Fruit fly (Drosophila melanogaster) whole organism, prepupa: Measurements from ENCODE around the gene CG12123.

Experiments used
- CG10669 ChIP-seq: fragments of 200-800 bp; sonication (Bioruptor generic); optimal IDR thresholded peaks from 3 replicates; lab custom pipeline; 2018; ENCODE audit warnings: missing biosample characterization, mild to moderate bottlenecking, missing genetic modification characterization, moderate library complexity
- CG11294 ChIP-seq: fragments of 200-800 bp; sonication (Bioruptor generic); IDR thresholded peaks from 2 replicates; pipeline ENCODE4 v1.3.6; 2022; ENCODE audit warnings: missing biosample characterization, missing genetic modification characterization
- CG11902 ChIP-seq: fragments of 200-800 bp; sonication (Bioruptor generic); optimal IDR thresholded peaks from 3 replicates; lab custom pipeline; 2016; ENCODE audit warnings: missing biosample characterization, missing genetic modification characterization
- CG1621 ChIP-seq: fragments of 200-800 bp; sonication (Bioruptor generic); optimal IDR thresholded peaks from 3 replicates; lab custom pipeline; 2018; ENCODE audit warnings: missing biosample characterization, mild to moderate bottlenecking, missing genetic modification characterization
- CG31627 ChIP-seq: fragments of 200-800 bp; sonication (Bioruptor generic); optimal IDR thresholded peaks from 3 replicates; lab custom pipeline; 2016; ENCODE audit warnings: missing biosample characterization, missing genetic modification characterization
- CG32006 ChIP-seq: fragments of 200-800 bp; sonication (Bioruptor generic); optimal IDR thresholded peaks from 3 replicates; lab custom pipeline; 2017; ENCODE audit warnings: missing biosample characterization, mild to moderate bottlenecking, missing genetic modification characterization
- CG34406 ChIP-seq: fragments of 200-800 bp; sonication (Bioruptor generic); optimal IDR thresholded peaks from 3 replicates; lab custom pipeline; 2016; ENCODE audit warnings: missing biosample characterization, missing genetic modification characterization
- CG3919 ChIP-seq: fragments of 200-800 bp; sonication (Bioruptor generic); optimal IDR thresholded peaks from 3 replicates; lab custom pipeline; 2016; ENCODE audit warnings: missing biosample characterization, missing genetic modification characterization
- CG6163 ChIP-seq: fragments of 200-800 bp; sonication (Bioruptor generic); IDR thresholded peaks from 3 replicates; pipeline ENCODE4 v1.3.6; 2022; ENCODE audit warnings: missing biosample characterization, missing genetic modification characterization
- CG6276 ChIP-seq: fragments of 200-800 bp; sonication (Bioruptor generic); optimal IDR thresholded peaks from 2 replicates; lab custom pipeline; 2017; ENCODE audit warnings: missing biosample characterization, mild to moderate bottlenecking, missing genetic modification characterization
- CG6808 ChIP-seq: fragments of 200-800 bp; sonication (Bioruptor generic); optimal IDR thresholded peaks from 3 replicates; lab custom pipeline; 2017; ENCODE audit warnings: missing biosample characterization, missing genetic modification characterization, mild to moderate bottlenecking, moderate library complexity, missing genetic modification reagents
- CG6854 ChIP-seq: fragments of 200-800 bp; sonication (Bioruptor generic); optimal IDR thresholded peaks from 2 replicates; lab custom pipeline; 2017; ENCODE audit warnings: missing biosample characterization, mild to moderate bottlenecking, missing genetic modification characterization
- CG8119 ChIP-seq: fragments of 200-800 bp; sonication (Bioruptor generic); IDR thresholded peaks from 3 replicates; pipeline ENCODE4 v1.3.6; 2022; ENCODE audit warnings: missing biosample characterization, missing genetic modification characterization
- CG8319 ChIP-seq: fragments of 200-800 bp; sonication (Bioruptor generic); optimal IDR thresholded peaks from 3 replicates; lab custom pipeline; 2016; ENCODE audit warnings: missing biosample characterization, missing genetic modification characterization
- CG8632 ChIP-seq: fragments of 200-800 bp; sonication (Bioruptor generic); optimal IDR thresholded peaks from 3 replicates; lab custom pipeline; 2016; ENCODE audit warnings: missing biosample characterization, missing genetic modification characterization
- CG9139 ChIP-seq: fragments of 200-800 bp; sonication (Bioruptor generic); optimal IDR thresholded peaks from 3 replicates; lab custom pipeline; 2017; ENCODE audit warnings: missing biosample characterization, mild to moderate bottlenecking, missing genetic modification characterization
- Ets21C ChIP-seq: fragments of 200-800 bp; sonication (Bioruptor generic); optimal IDR thresholded peaks from 3 replicates; lab custom pipeline; 2016; ENCODE audit warnings: missing biosample characterization, missing genetic modification characterization
- Hr38 ChIP-seq: sonication (Bioruptor generic); optimal IDR thresholded peaks from 2 replicates; lab custom pipeline; 2016; ENCODE audit warnings: missing biosample characterization, missing genetic modification characterization
- Hr39 ChIP-seq: fragments of 200-800 bp; sonication (Bioruptor generic); optimal IDR thresholded peaks from 2 replicates; lab custom pipeline; 2016; ENCODE audit warnings: missing biosample characterization, missing genetic modification characterization
- Lpt ChIP-seq: fragments of 200-800 bp; sonication (Bioruptor generic); optimal IDR thresholded peaks from 3 replicates; lab custom pipeline; 2016; ENCODE audit warnings: missing biosample characterization, missing genetic modification characterization
- Met ChIP-seq: fragments of 200-800 bp; sonication (Bioruptor generic); optimal IDR thresholded peaks from 3 replicates; lab custom pipeline; 2016; ENCODE audit warnings: missing biosample characterization, missing genetic modification characterization
- Sox102F ChIP-seq: fragments of 200-800 bp; sonication (Bioruptor generic); optimal IDR thresholded peaks from 2 replicates; lab custom pipeline; 2016; ENCODE audit warnings: missing biosample characterization, mild to moderate bottlenecking, missing genetic modification characterization
- Sox15 ChIP-seq: fragments of 200-800 bp; sonication (Bioruptor generic); optimal IDR thresholded peaks from 3 replicates; lab custom pipeline; 2016; ENCODE audit warnings: missing biosample characterization, missing genetic modification characterization
- achi ChIP-seq: fragments of 200-800 bp; sonication (Bioruptor generic); optimal IDR thresholded peaks from 3 replicates; lab custom pipeline; 2016; ENCODE audit warnings: missing biosample characterization, missing genetic modification characterization
- cyc ChIP-seq: fragments of 200-800 bp; sonication (Bioruptor generic); optimal IDR thresholded peaks from 3 replicates; lab custom pipeline; 2016; ENCODE audit warnings: missing biosample characterization, missing genetic modification characterization
- dac ChIP-seq: fragments of 200-800 bp; sonication (Bioruptor generic); optimal IDR thresholded peaks from 2 replicates; lab custom pipeline; 2017; ENCODE audit warnings: missing biosample characterization, mild to moderate bottlenecking, missing genetic modification characterization
- dsx ChIP-seq: fragments of 200-800 bp; optimal IDR thresholded peaks from 3 replicates; lab custom pipeline; 2019; ENCODE audit warnings: missing biosample characterization, mild to moderate bottlenecking, missing genetic modification characterization, moderate library complexity; ENCODE audit not compliant: poor library complexity, severe bottlenecking
- esn ChIP-seq: fragments of 200-800 bp; sonication (Bioruptor generic); optimal IDR thresholded peaks from 2 replicates; lab custom pipeline; 2016; ENCODE audit warnings: missing biosample characterization, mild to moderate bottlenecking, missing genetic modification characterization, moderate library complexity
- fd85E ChIP-seq: fragments of 200-800 bp; sonication (Bioruptor generic); optimal IDR thresholded peaks from 3 replicates; lab custom pipeline; 2016; ENCODE audit warnings: missing biosample characterization, missing genetic modification characterization
- fkh ChIP-seq: fragments of 200-800 bp; sonication (Bioruptor generic); optimal IDR thresholded peaks from 3 replicates; lab custom pipeline; 2017; ENCODE audit warnings: missing biosample characterization, mild to moderate bottlenecking, missing genetic modification characterization, moderate library complexity
- lz ChIP-seq: fragments of 200-800 bp; sonication (Bioruptor generic); optimal IDR thresholded peaks from 3 replicates; lab custom pipeline; 2016; ENCODE audit warnings: missing biosample characterization, missing genetic modification characterization
- net ChIP-seq: fragments of 200-800 bp; sonication (Bioruptor generic); optimal IDR thresholded peaks from 3 replicates; lab custom pipeline; 2016; ENCODE audit warnings: missing biosample characterization, missing genetic modification characterization
- pdm3 ChIP-seq: fragments of 200-800 bp; sonication (Bioruptor generic); optimal IDR thresholded peaks from 3 replicates; lab custom pipeline; 2016; ENCODE audit warnings: missing biosample characterization, missing genetic modification characterization
- salr ChIP-seq, 2 experiments: fragments of 200-800 bp; sonication (Bioruptor generic); optimal IDR thresholded peaks; 3 replicates each; lab custom pipeline; 2016 to 2018; ENCODE audit warnings: missing biosample characterization in 2 of 2, missing genetic modification characterization in 2 of 2, mild to moderate bottlenecking in 1 of 2
- svp ChIP-seq: fragments of 200-800 bp; sonication (Bioruptor generic); peaks from one replicate; lab custom pipeline; 2016; ENCODE audit warnings: missing biosample characterization, missing genetic modification characterization
- vri ChIP-seq: fragments of 200-800 bp; sonication (Bioruptor generic); optimal IDR thresholded peaks from 3 replicates; lab custom pipeline; 2016; ENCODE audit warnings: missing biosample characterization, mild to moderate bottlenecking, missing genetic modification characterization

The CG12123 gene

dm6 chrX:8455019-8455555 lies 12.9 kb upstream of the CG12123 start, which contains the start of gene org-1 (continued):
- TF ChIP-seq CG9139 = peak; percentile 86
- peak; percentile 22 for TF ChIP-seq Hr38 (GFP tag; lab: Kevin White, UChicago)
- peak; percentile 75 for TF ChIP-seq cyc (GFP tag; lab: Kevin White, UChicago)
- TF ChIP-seq CG8319 = peak; percentile 78
- TF ChIP-seq CG6854 (GFP tag; lab: Kevin White, UChicago) = peak; percentile 1
- TF ChIP-seq achi = peak; percentile 89
- TF ChIP-seq CG11902 (GFP tag; lab: Kevin White, UChicago) = peak; percentile 80
- TF ChIP-seq Hr39 (GFP tag; lab: Kevin White, UChicago) = peak; percentile 60
- peak; percentile 86 for TF ChIP-seq CG6276 (GFP tag; lab: Kevin White, UChicago)
- TF ChIP-seq Ets21C (GFP tag; lab: Kevin White, UChicago) = peak; percentile 49
- TF ChIP-seq esn (GFP tag; lab: Kevin White, UChicago) = peak; percentile 70
- TF ChIP-seq CG32006 (GFP tag; lab: Kevin White, UChicago) = peak; percentile 90
- TF ChIP-seq fkh (GFP tag; lab: Kevin White, UChicago) = peak; percentile 68
- peak; percentile 33 for TF ChIP-seq fd85E (GFP tag; lab: Kevin White, UChicago)
- TF ChIP-seq svp (GFP tag; lab: Kevin White, UChicago) = peak; percentile 88
- peak; percentile 87 for TF ChIP-seq net
- peak; percentile 92 for TF ChIP-seq CG3919 (GFP tag; lab: Kevin White, UChicago)
- TF ChIP-seq Met (GFP tag; lab: Kevin White, UChicago) = peak; percentile 77
- TF ChIP-seq, all 60 proteins: peak for 59

dm6 chrX:8452163-8452562 lies 10.0 kb upstream of the CG12123 start:
- TF ChIP-seq Hr39 (GFP tag; lab: Kevin White, UChicago) (no peak), Hr38 (GFP tag; lab: Kevin White, UChicago) (no peak), CG10669 (GFP tag; lab: Kevin White, UChicago) (no peak), vri (GFP tag; lab: Kevin White, UChicago) (no peak), CG6163 (GFP tag; lab: Robert Waterston, UW) (no peak), dsx (GFP tag; lab: Kevin White, UChicago) (no peak), CG11294 (GFP tag; lab: Robert Waterston, UW) (no peak), pdm3 (GFP tag; lab: Kevin White, UChicago) (no peak), Lpt (GFP tag; lab: Kevin White, UChicago) (no peak), Sox102F (no peak), CG11902 (GFP tag; lab: Kevin White, UChicago) (no peak), achi (no peak), CG1621 (tag; lab: Kevin White, UChicago) (no peak), CG8632 (no peak), fkh (GFP tag; lab: Kevin White, UChicago) (no peak), CG31627 (GFP tag; lab: Kevin White, UChicago) (no peak), Sox15 (GFP tag; lab: Kevin White, UChicago) (no peak), CG32006 (GFP tag; lab: Kevin White, UChicago) (no peak), lz (no peak), CG8119 (GFP tag; lab: Robert Waterston, UW) (no peak)

- TF ChIP-seq CG32006 (GFP tag; lab: Kevin White, UChicago) (no peak), salr (GFP tag; optimal IDR thresholded peaks at IDR 0.05; lab: Kevin White, UChicago) (no peak), esn (GFP tag; lab: Kevin White, UChicago) (no peak), Sox102F (no peak), CG8632 (no peak)
Observed at dm6 chrX:8450214-8450904, 8.2 kb upstream of the CG12123 start.

- no peak for TF ChIP-seq achi
- no peak for TF ChIP-seq CG8319
- TF ChIP-seq Lpt (GFP tag; lab: Kevin White, UChicago) = no peak
- TF ChIP-seq CG6808 (GFP tag; lab: Kevin White, UChicago) = no peak
- no peak for TF ChIP-seq dac (GFP tag; lab: Kevin White, UChicago)
- TF ChIP-seq CG34406 (GFP tag; lab: Kevin White, UChicago) = no peak
Observed at dm6 chrX:8448171-8448570, 6.0 kb upstream of the CG12123 start.
